Worm (Caenorhabditis elegans): Measurements from ENCODE around the gene Y79H2A.2.
A peak's percentile ranks its signal among the peaks of the same experiment; 100 is the strongest.

ce11 chrIII:11985066-11985465 is 45.5 kb downstream of the Y79H2A.2 start:
- TF ChIP-seq skn-1 (tag; optimal IDR thresholded peaks at IDR 0.05) (no peak), unc-62 (GFP tag; optimal IDR thresholded peaks at IDR 0.05) (no peak), elt-3 (tag; optimal IDR thresholded peaks at IDR 0.05) (no peak), lir-3 (tag; optimal IDR thresholded peaks at IDR 0.05; ENCODE audit: poor library complexity) (no peak), fkh-8 (tag; optimal IDR thresholded peaks at IDR 0.05) (peak; percentile 34), nhr-77 (tag; optimal IDR thresholded peaks at IDR 0.05) (no peak), ceh-82 (tag; optimal IDR thresholded peaks at IDR 0.05) (no peak), ztf-4 (tag; optimal IDR thresholded peaks at IDR 0.05) (no peak)
